Worm (Caenorhabditis elegans): ENCODE measurements around the gene F35C11.5.

F35C11.5 gene

ce11 chrII:8253160-8253793 lies at the start of gene F35C11.5:
F35C11.5 (plus strand) TSS chrII:8253743.
- TF ChIP-seq T22C8.4 (GFP tag; IDR thresholded peaks at IDR 0.05), result no peak
- TF ChIP-seq tab-1 (GFP tag; IDR thresholded peaks at IDR 0.05), result no peak
- TF ChIP-seq ref-1 (GFP tag; conservative IDR thresholded peaks at IDR 0.05), result no peak
- TF ChIP-seq flt-1 (GFP tag; IDR thresholded peaks at IDR 0.05), result no peak
- no peak for TF ChIP-seq med-1 (GFP tag; optimal IDR thresholded peaks at IDR 0.05; ENCODE audit: insufficient read depth)
- TF ChIP-seq klf-2 (GFP tag; conservative IDR thresholded peaks at IDR 0.05), result no peak
- no peak for TF ChIP-seq ztf-29 (GFP tag; IDR thresholded peaks at IDR 0.05)
- no peak for TF ChIP-seq cog-1 (tag; optimal IDR thresholded peaks at IDR 0.05)
- no peak for TF ChIP-seq ztf-23 (GFP tag; IDR thresholded peaks at IDR 0.05)

- TF ChIP-seq ztf-29 (GFP tag; IDR thresholded peaks at IDR 0.05), result no peak
- no peak for TF ChIP-seq tab-1 (GFP tag; IDR thresholded peaks at IDR 0.05)
- TF ChIP-seq ref-1 (GFP tag; conservative IDR thresholded peaks at IDR 0.05), result no peak
- TF ChIP-seq cog-1 (tag; optimal IDR thresholded peaks at IDR 0.05), result no peak
- TF ChIP-seq med-1 (GFP tag; optimal IDR thresholded peaks at IDR 0.05; ENCODE audit: insufficient read depth), result no peak
- no peak for TF ChIP-seq flt-1 (GFP tag; IDR thresholded peaks at IDR 0.05)
- no peak for TF ChIP-seq ztf-23 (GFP tag; IDR thresholded peaks at IDR 0.05)
- TF ChIP-seq klf-2 (GFP tag; conservative IDR thresholded peaks at IDR 0.05), result no peak
- no peak for TF ChIP-seq T22C8.4 (GFP tag; IDR thresholded peaks at IDR 0.05)
Measured at ce11 chrII:8204039-8204438, 49.5 kb upstream of the F35C11.5 start, which contains the start of gene col-76. col-76 (plus strand) TSS chrII:8204339.

- TF ChIP-seq tab-1 (GFP tag; IDR thresholded peaks at IDR 0.05) (no peak), klf-2 (GFP tag; conservative IDR thresholded peaks at IDR 0.05) (no peak), T22C8.4 (GFP tag; IDR thresholded peaks at IDR 0.05) (no peak), flt-1 (GFP tag; IDR thresholded peaks at IDR 0.05) (no peak), ref-1 (GFP tag; conservative IDR thresholded peaks at IDR 0.05) (no peak), ztf-29 (GFP tag; IDR thresholded peaks at IDR 0.05) (no peak), ztf-23 (GFP tag; IDR thresholded peaks at IDR 0.05) (no peak), cog-1 (tag; optimal IDR thresholded peaks at IDR 0.05) (no peak), med-1 (GFP tag; optimal IDR thresholded peaks at IDR 0.05; ENCODE audit: insufficient read depth) (no peak)
Measured at ce11 chrII:8205612-8206011, 47.9 kb upstream of the F35C11.5 start.

- TF ChIP-seq flt-1 (GFP tag; IDR thresholded peaks at IDR 0.05) (no peak), T22C8.4 (GFP tag; IDR thresholded peaks at IDR 0.05) (no peak), ref-1 (GFP tag; conservative IDR thresholded peaks at IDR 0.05) (no peak), ztf-23 (GFP tag; IDR thresholded peaks at IDR 0.05) (no peak), med-1 (GFP tag; optimal IDR thresholded peaks at IDR 0.05; ENCODE audit: insufficient read depth) (no peak), tab-1 (GFP tag; IDR thresholded peaks at IDR 0.05) (no peak), ztf-29 (GFP tag; IDR thresholded peaks at IDR 0.05) (no peak)
Measured at ce11 chrII:8209476-8209875, 44.1 kb upstream of the F35C11.5 start, which contains the start of gene M110.8. M110.8 (minus strand) TSS chrII:8209576.

- TF ChIP-seq T22C8.4 (GFP tag; IDR thresholded peaks at IDR 0.05) (no peak), ztf-23 (GFP tag; IDR thresholded peaks at IDR 0.05) (no peak), cog-1 (tag; optimal IDR thresholded peaks at IDR 0.05) (no peak), med-1 (GFP tag; optimal IDR thresholded peaks at IDR 0.05; ENCODE audit: insufficient read depth) (no peak), ref-1 (GFP tag; conservative IDR thresholded peaks at IDR 0.05) (no peak), flt-1 (GFP tag; IDR thresholded peaks at IDR 0.05) (no peak), tab-1 (GFP tag; IDR thresholded peaks at IDR 0.05) (no peak), klf-2 (GFP tag; conservative IDR thresholded peaks at IDR 0.05) (no peak), ztf-29 (GFP tag; IDR thresholded peaks at IDR 0.05) (no peak)
Measured at ce11 chrII:8212680-8213079, 40.9 kb upstream of the F35C11.5 start, which contains the start of gene twk-3. twk-3 (minus strand) TSS chrII:8212780.

ce11 chrII:8214367-8214766 lies 39.2 kb upstream of the F35C11.5 start, which contains the start of gene M110.10:
M110.10 (minus strand) TSS chrII:8214467.
- TF ChIP-seq klf-2 (GFP tag; conservative IDR thresholded peaks at IDR 0.05) (no peak), tab-1 (GFP tag; IDR thresholded peaks at IDR 0.05) (no peak), flt-1 (GFP tag; IDR thresholded peaks at IDR 0.05) (no peak)

- TF ChIP-seq tab-1 (GFP tag; IDR thresholded peaks at IDR 0.05), result no peak
- no peak for TF ChIP-seq flt-1 (GFP tag; IDR thresholded peaks at IDR 0.05)
- TF ChIP-seq T22C8.4 (GFP tag; IDR thresholded peaks at IDR 0.05), result peak; percentile 63; the same call in 1 of the 2 replicates
Measured at ce11 chrII:8216433-8216832, 37.1 kb upstream of the F35C11.5 start, which contains the start of gene M110.3. M110.3 (minus strand) TSS chrII:8216616.

ce11 chrII:8216922-8217321 lies 36.6 kb upstream of the F35C11.5 start, which contains the start of gene ifg-1:
ifg-1 (plus strand) TSS chrII:8217222.
- no peak for TF ChIP-seq flt-1 (GFP tag; IDR thresholded peaks at IDR 0.05)
- no peak for TF ChIP-seq T22C8.4 (GFP tag; IDR thresholded peaks at IDR 0.05)
- no peak for TF ChIP-seq ztf-29 (GFP tag; IDR thresholded peaks at IDR 0.05)
- TF ChIP-seq klf-2 (GFP tag; conservative IDR thresholded peaks at IDR 0.05), result no peak
- no peak for TF ChIP-seq tab-1 (GFP tag; IDR thresholded peaks at IDR 0.05)
- TF ChIP-seq cog-1 (tag; optimal IDR thresholded peaks at IDR 0.05), result no peak

- no peak for TF ChIP-seq med-1 (GFP tag; optimal IDR thresholded peaks at IDR 0.05; ENCODE audit: insufficient read depth)
- TF ChIP-seq T22C8.4 (GFP tag; IDR thresholded peaks at IDR 0.05), result no peak
- TF ChIP-seq klf-2 (GFP tag; conservative IDR thresholded peaks at IDR 0.05), result no peak
Measured at ce11 chrII:8218266-8218665, 35.3 kb upstream of the F35C11.5 start.

ce11 chrII:8220267-8220666 lies 33.3 kb upstream of the F35C11.5 start:
- TF ChIP-seq cog-1 (tag; optimal IDR thresholded peaks at IDR 0.05) (no peak), ref-1 (GFP tag; conservative IDR thresholded peaks at IDR 0.05) (no peak), ztf-29 (GFP tag; IDR thresholded peaks at IDR 0.05) (no peak)
